Fruit fly (Drosophila melanogaster) whole organism, pupa: ENCODE results near the gene mamo.

Source experiments
- CG10348 ChIP-seq: fragments of 200-800 bp; sonication (Bioruptor generic); IDR thresholded peaks from 2 replicates; pipeline ENCODE4 v1.3.6; 2022; ENCODE audit warnings: missing biosample characterization, missing genetic modification characterization
- CG12605 ChIP-seq: fragments of 200-800 bp; sonication (Bioruptor generic); IDR thresholded peaks from 2 replicates; pipeline ENCODE4 v1.3.6; 2022; ENCODE audit warnings: missing biosample characterization, missing genetic modification characterization
- CG13204 ChIP-seq: fragments of 200-800 bp; sonication (Bioruptor generic); optimal IDR thresholded peaks from 2 replicates; lab custom pipeline; 2018; ENCODE audit warnings: missing biosample characterization, mild to moderate bottlenecking, missing genetic modification characterization, moderate library complexity
- CG14655 ChIP-seq: fragments of 200-800 bp; sonication (Bioruptor generic); optimal IDR thresholded peaks from 3 replicates; lab custom pipeline; 2017; ENCODE audit warnings: mild to moderate bottlenecking, missing biosample characterization, missing genetic modification reagents, missing genetic modification characterization
- CG15710 ChIP-seq: fragments of 200-800 bp; sonication (Bioruptor generic); optimal IDR thresholded peaks from 2 replicates; lab custom pipeline; 2018; ENCODE audit warnings: missing biosample characterization, mild to moderate bottlenecking, missing genetic modification characterization, moderate library complexity
- CG17806 ChIP-seq: fragments of 200-800 bp; sonication (Bioruptor generic); optimal IDR thresholded peaks from 2 replicates; lab custom pipeline; 2018; ENCODE audit warnings: missing biosample characterization, mild to moderate bottlenecking, missing genetic modification characterization, moderate library complexity
- CG32121 ChIP-seq: fragments of 200-800 bp; sonication (Bioruptor generic); IDR thresholded peaks from 2 replicates; pipeline ENCODE4 v1.3.6; 2022; ENCODE audit warnings: missing biosample characterization, missing genetic modification characterization
- CG34367 ChIP-seq: fragments of 200-800 bp; sonication (Bioruptor generic); optimal IDR thresholded peaks from 2 replicates; lab custom pipeline; 2018; ENCODE audit warnings: missing biosample characterization, mild to moderate bottlenecking, missing genetic modification characterization
- CG4496 ChIP-seq: fragments of 200-800 bp; sonication (Bioruptor generic); IDR thresholded peaks from 3 replicates; pipeline ENCODE4 v1.3.6; 2022; ENCODE audit warnings: missing biosample characterization, missing genetic modification characterization
- CG8159 ChIP-seq: fragments of 200-800 bp; sonication (Bioruptor generic); optimal IDR thresholded peaks from 3 replicates; lab custom pipeline; 2018; ENCODE audit warnings: missing biosample characterization, mild to moderate bottlenecking, missing genetic modification characterization, moderate library complexity
- CG8301 ChIP-seq: fragments of 200-800 bp; sonication (Bioruptor generic); optimal IDR thresholded peaks from 2 replicates; lab custom pipeline; 2018; ENCODE audit warnings: missing biosample characterization, mild to moderate bottlenecking, missing genetic modification characterization
- CG9948 ChIP-seq: fragments of 200-800 bp; sonication (Bioruptor generic); optimal IDR thresholded peaks from 2 replicates; lab custom pipeline; 2018; ENCODE audit warnings: missing biosample characterization, mild to moderate bottlenecking, missing genetic modification characterization, moderate library complexity
- D1 ChIP-seq: fragments of 200-800 bp; sonication (Bioruptor generic); optimal IDR thresholded peaks from 2 replicates; lab custom pipeline; 2018; ENCODE audit warnings: missing biosample characterization, mild to moderate bottlenecking, missing genetic modification characterization, moderate library complexity
- EcR ChIP-seq: fragments of 200-800 bp; sonication (Bioruptor generic); optimal IDR thresholded peaks from 3 replicates; lab custom pipeline; 2019; ENCODE audit warnings: missing biosample characterization, missing genetic modification characterization, mild to moderate bottlenecking, moderate library complexity, missing genetic modification reagents
- Ets98B ChIP-seq: fragments of 200-800 bp; sonication (Bioruptor generic); IDR thresholded peaks from 2 replicates; pipeline ENCODE4 v1.3.6; 2022; ENCODE audit warnings: missing biosample characterization, missing genetic modification characterization
- Pif1A ChIP-seq: fragments of 200-800 bp; sonication (Bioruptor generic); optimal IDR thresholded peaks from 3 replicates; lab custom pipeline; 2016; ENCODE audit warnings: missing biosample characterization, missing genetic modification characterization
- Pif1B ChIP-seq: fragments of 200-800 bp; sonication (Bioruptor generic); optimal IDR thresholded peaks from 3 replicates; lab custom pipeline; 2016; ENCODE audit warnings: missing biosample characterization, missing genetic modification characterization
- Snoo ChIP-seq: fragments of 200-800 bp; sonication (Bioruptor generic); optimal IDR thresholded peaks from 3 replicates; lab custom pipeline; 2017; ENCODE audit warnings: missing biosample characterization, mild to moderate bottlenecking, missing genetic modification characterization, inconsistent platforms
- fd96Ca ChIP-seq: fragments of 200-800 bp; sonication (Bioruptor generic); IDR thresholded peaks from 3 replicates; pipeline ENCODE4 v1.3.6; 2022; ENCODE audit warnings: missing biosample characterization, missing genetic modification characterization
- gl ChIP-seq: fragments of 200-800 bp; sonication (Bioruptor generic); optimal IDR thresholded peaks from 2 replicates; lab custom pipeline; 2018; ENCODE audit warnings: missing biosample characterization, mild to moderate bottlenecking, missing genetic modification characterization
- rn ChIP-seq: fragments of 200-800 bp; sonication (Bioruptor generic); IDR thresholded peaks from 2 replicates; pipeline ENCODE4 v1.3.6; 2022; ENCODE audit warnings: missing biosample characterization, missing genetic modification characterization

mamo gene

DNA sequence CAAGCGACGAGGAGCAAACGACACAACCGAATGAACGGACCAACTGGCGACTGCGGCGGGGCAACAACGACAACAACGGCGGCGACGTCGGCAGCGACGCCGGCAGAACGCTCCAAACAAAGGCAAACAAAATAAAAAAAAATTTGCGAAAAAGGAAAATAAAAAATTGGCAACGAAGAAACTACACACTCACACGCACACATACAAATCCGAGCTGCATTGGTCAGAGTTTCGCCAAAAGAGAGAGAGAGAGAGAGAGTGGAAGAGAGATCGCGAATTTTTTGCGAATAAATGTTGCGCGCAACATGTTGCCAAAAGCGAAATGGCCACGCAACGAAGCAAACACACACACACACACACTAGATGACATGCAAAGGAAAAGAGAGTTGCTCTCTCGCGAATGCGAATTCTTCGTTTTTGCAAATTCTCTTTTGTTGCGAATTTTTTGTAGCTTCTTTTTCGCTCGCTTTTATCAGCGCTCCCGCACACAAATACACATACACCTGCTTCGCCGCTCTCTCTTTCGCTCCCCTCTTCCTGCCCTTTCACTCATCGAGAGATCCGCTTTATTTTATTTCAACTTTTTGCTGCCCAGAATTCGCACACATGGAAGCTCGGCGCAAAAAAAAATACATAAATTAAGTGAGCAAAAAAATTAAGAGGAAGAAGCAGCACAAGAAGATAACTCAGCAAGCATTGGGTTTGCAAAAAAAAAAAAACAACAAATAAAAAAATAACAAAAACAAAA, at the start of gene mamo:
TSS of gene mamo (minus strand) at position 54 of the 748 bp plus-strand sequence.
- TF ChIP-seq EcR (GFP tag; lab: Kevin White, UChicago) (peak; percentile 55), CG12605 (GFP tag; lab: Robert Waterston, UW) (peak; percentile 99), Pif1B (GFP tag; lab: Kevin White, UChicago) (peak; percentile 92), CG34367 (tag; lab: Kevin White, UChicago) (peak; percentile 93), CG8159 (tag; lab: Kevin White, UChicago) (peak; percentile 91), CG32121 (GFP tag; lab: Robert Waterston, UW) (peak; percentile 91), D1 (tag; lab: Kevin White, UChicago) (peak; percentile 79), CG4496 (GFP tag; lab: Robert Waterston, UW) (peak; percentile 98), fd96Ca (GFP tag; lab: Robert Waterston, UW) (peak; percentile 95), CG10348 (no peak), Snoo (peak; percentile 89), CG17806 (tag; lab: Kevin White, UChicago) (peak; percentile 84), Ets98B (peak; percentile 96), gl (tag; lab: Kevin White, UChicago) (peak; percentile 98), CG9948 (peak; percentile 79), rn (GFP tag; lab: Robert Waterston, UW) (peak; percentile 77), CG13204 (GFP tag; lab: Kevin White, UChicago) (peak; percentile 95), CG15710 (tag; lab: Kevin White, UChicago) (peak; percentile 92), CG14655 (GFP tag; lab: Kevin White, UChicago) (peak; percentile 93), Pif1A (GFP tag; lab: Kevin White, UChicago) (peak; percentile 91), CG8301 (tag; lab: Kevin White, UChicago) (peak; percentile 82)

- no peak for TF ChIP-seq CG10348
- TF ChIP-seq CG8159 (tag; lab: Kevin White, UChicago), result peak; percentile 76
- peak; percentile 13 for TF ChIP-seq EcR (GFP tag; lab: Kevin White, UChicago)
- TF ChIP-seq CG17806 (tag; lab: Kevin White, UChicago), result peak; percentile 73
- no peak for TF ChIP-seq rn (GFP tag; lab: Robert Waterston, UW)
- TF ChIP-seq CG12605 (GFP tag; lab: Robert Waterston, UW), result peak; percentile 85
- peak; percentile 69 for TF ChIP-seq Ets98B
- TF ChIP-seq CG34367 (tag; lab: Kevin White, UChicago), result peak; percentile 75
- peak; percentile 83 for TF ChIP-seq CG15710 (tag; lab: Kevin White, UChicago)
- TF ChIP-seq Pif1A (GFP tag; lab: Kevin White, UChicago), result peak; percentile 61
- peak; percentile 68 for TF ChIP-seq CG9948
- no peak for TF ChIP-seq D1 (tag; lab: Kevin White, UChicago)
- peak; percentile 92 for TF ChIP-seq gl (tag; lab: Kevin White, UChicago)
- peak; percentile 58 for TF ChIP-seq Pif1B (GFP tag; lab: Kevin White, UChicago)
- peak; percentile 51; the same call in 1 of the 2 replicates for TF ChIP-seq CG32121 (GFP tag; lab: Robert Waterston, UW)
- peak; percentile 41 for TF ChIP-seq CG8301 (tag; lab: Kevin White, UChicago)
- TF ChIP-seq CG14655 (GFP tag; lab: Kevin White, UChicago), result peak; percentile 57
- peak; percentile 81 for TF ChIP-seq fd96Ca (GFP tag; lab: Robert Waterston, UW)
- TF ChIP-seq CG13204 (GFP tag; lab: Kevin White, UChicago), result peak; percentile 87
- TF ChIP-seq Snoo, result peak; percentile 62
- TF ChIP-seq CG4496 (GFP tag; lab: Robert Waterston, UW), result peak; percentile 84
These were observed 47.7 kb upstream of the mamo start for dm6 chrX:14038023-14038422.

dm6 chrX:14026712-14027111, 36.4 kb upstream of the mamo start:
- peak; percentile 17 for TF ChIP-seq EcR (GFP tag; lab: Kevin White, UChicago)
- no peak for TF ChIP-seq CG4496 (GFP tag; lab: Robert Waterston, UW)

DNA sequence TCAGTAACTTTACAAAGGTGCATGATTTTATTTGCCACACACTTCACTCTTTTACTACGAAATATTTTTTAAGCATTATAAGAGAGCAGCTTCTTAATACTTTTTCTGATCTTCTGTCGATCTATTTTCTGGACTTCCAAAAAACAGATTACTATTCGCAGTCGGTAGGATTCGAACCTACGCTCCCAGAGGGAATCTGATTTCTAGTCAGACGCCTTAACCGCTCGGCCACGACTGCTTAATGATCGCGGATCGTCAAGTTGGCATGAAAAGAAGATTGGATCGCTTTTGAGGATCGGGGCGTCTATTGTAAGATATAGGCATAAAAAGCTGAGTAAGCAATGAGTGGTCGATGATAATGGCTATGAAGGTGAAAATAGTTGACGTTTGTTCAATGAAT, 35.1 kb upstream of the mamo start:
- TF ChIP-seq CG13204 (GFP tag; lab: Kevin White, UChicago) (no peak), CG15710 (tag; lab: Kevin White, UChicago) (no peak), CG8301 (tag; lab: Kevin White, UChicago) (no peak), Ets98B (no peak), gl (tag; lab: Kevin White, UChicago) (no peak)
- TF ChIP-seq, all 21 proteins: peak for 0

dm6 chrX:14019048-14019447, 28.7 kb upstream of the mamo start:
- TF ChIP-seq Pif1A (GFP tag; lab: Kevin White, UChicago), result no peak
- no peak for TF ChIP-seq fd96Ca (GFP tag; lab: Robert Waterston, UW)
- peak; percentile 25 for TF ChIP-seq CG8159 (tag; lab: Kevin White, UChicago)
- TF ChIP-seq Snoo, result no peak
- peak; percentile 3 for TF ChIP-seq CG14655 (GFP tag; lab: Kevin White, UChicago)

dm6 chrX:14017414-14017813, 27.1 kb upstream of the mamo start:
- TF ChIP-seq CG17806 (tag; lab: Kevin White, UChicago) (peak; percentile 63), CG12605 (GFP tag; lab: Robert Waterston, UW) (no peak; the same call in 1 of the 2 replicates), gl (tag; lab: Kevin White, UChicago) (peak; percentile 22), Snoo (no peak), CG34367 (tag; lab: Kevin White, UChicago) (peak; percentile 57), CG10348 (no peak), fd96Ca (GFP tag; lab: Robert Waterston, UW) (0 out of 3 replicates have a peak, but pooled peaks have one; percentile 25), CG8301 (tag; lab: Kevin White, UChicago) (peak; percentile 48), rn (GFP tag; lab: Robert Waterston, UW) (no peak), CG13204 (GFP tag; lab: Kevin White, UChicago) (no peak), Pif1A (GFP tag; lab: Kevin White, UChicago) (peak; percentile 18), CG9948 (peak; percentile 58), CG15710 (tag; lab: Kevin White, UChicago) (peak; percentile 65), Pif1B (GFP tag; lab: Kevin White, UChicago) (peak; percentile 52), CG8159 (tag; lab: Kevin White, UChicago) (peak; percentile 74), Ets98B (no peak), CG14655 (GFP tag; lab: Kevin White, UChicago) (peak; percentile 61), CG32121 (GFP tag; lab: Robert Waterston, UW) (no peak), D1 (tag; lab: Kevin White, UChicago) (no peak), CG4496 (GFP tag; lab: Robert Waterston, UW) (peak; percentile 54; the same call in 1 of the 3 replicates), EcR (GFP tag; lab: Kevin White, UChicago) (no peak)
